Fruit fly (Drosophila melanogaster): ENCODE measurements around the gene mnd.

mnd gene

dm6 chr3L:14984521-14985150, at the start of gene mnd:
mnd (plus strand) TSS chr3L:14985100.
- no peak for TF ChIP-seq EcR (GFP tag; optimal IDR thresholded peaks at IDR 0.05)
- no peak for TF ChIP-seq Dll (optimal IDR thresholded peaks at IDR 0.05)
- TF ChIP-seq CG8478 (optimal IDR thresholded peaks at IDR 0.05) = no peak
- no peak for TF ChIP-seq pan (optimal IDR thresholded peaks at IDR 0.05)
- TF ChIP-seq usp (GFP tag; optimal IDR thresholded peaks at IDR 0.05) = no peak
- no peak for TF ChIP-seq psq (optimal IDR thresholded peaks at IDR 0.05)

dm6 chr3L:14942769-14943168, 42.1 kb upstream of the mnd start:
- no peak for TF ChIP-seq Dll (optimal IDR thresholded peaks at IDR 0.05)
- TF ChIP-seq usp (GFP tag; optimal IDR thresholded peaks at IDR 0.05) = no peak
- TF ChIP-seq CG8478 (optimal IDR thresholded peaks at IDR 0.05) = no peak
- TF ChIP-seq EcR (GFP tag; optimal IDR thresholded peaks at IDR 0.05) = no peak
- no peak for TF ChIP-seq pan (optimal IDR thresholded peaks at IDR 0.05)

- TF ChIP-seq pan (optimal IDR thresholded peaks at IDR 0.05) (no peak), psq (optimal IDR thresholded peaks at IDR 0.05) (no peak), EcR (GFP tag; optimal IDR thresholded peaks at IDR 0.05) (no peak), CG8478 (optimal IDR thresholded peaks at IDR 0.05) (no peak), Dll (optimal IDR thresholded peaks at IDR 0.05) (no peak), usp (GFP tag; optimal IDR thresholded peaks at IDR 0.05) (no peak)
These were observed 40.7 kb upstream of the mnd start, which contains the start of gene CG13465 for dm6 chr3L:14944231-14944630. CG13465 (minus strand) TSS chr3L:14944331.

- TF ChIP-seq Dll (optimal IDR thresholded peaks at IDR 0.05) = no peak
- no peak for TF ChIP-seq usp (GFP tag; optimal IDR thresholded peaks at IDR 0.05)
- no peak for TF ChIP-seq EcR (GFP tag; optimal IDR thresholded peaks at IDR 0.05)
- TF ChIP-seq psq (optimal IDR thresholded peaks at IDR 0.05) = no peak
- TF ChIP-seq CG8478 (optimal IDR thresholded peaks at IDR 0.05) = no peak
- TF ChIP-seq pan (optimal IDR thresholded peaks at IDR 0.05) = no peak
These were observed 38.9 kb upstream of the mnd start, which contains the start of gene BobA for dm6 chr3L:14945961-14946466. BobA (minus strand) TSS chr3L:14946125.

- TF ChIP-seq EcR (GFP tag; optimal IDR thresholded peaks at IDR 0.05) = no peak
- no peak for TF ChIP-seq pan (optimal IDR thresholded peaks at IDR 0.05)
- no peak for TF ChIP-seq CG8478 (optimal IDR thresholded peaks at IDR 0.05)
- no peak for TF ChIP-seq usp (GFP tag; optimal IDR thresholded peaks at IDR 0.05)
- TF ChIP-seq Dll (optimal IDR thresholded peaks at IDR 0.05) = no peak
- no peak for TF ChIP-seq psq (optimal IDR thresholded peaks at IDR 0.05)
These were observed 35.0 kb upstream of the mnd start for dm6 chr3L:14949943-14950342.

dm6 chr3L:14952858-14953669, 31.8 kb upstream of the mnd start:
- TF ChIP-seq usp (GFP tag; optimal IDR thresholded peaks at IDR 0.05) = no peak
- TF ChIP-seq Dll (optimal IDR thresholded peaks at IDR 0.05) = no peak
- TF ChIP-seq psq (optimal IDR thresholded peaks at IDR 0.05) = no peak
- TF ChIP-seq CG8478 (optimal IDR thresholded peaks at IDR 0.05) = no peak
- TF ChIP-seq EcR (GFP tag; optimal IDR thresholded peaks at IDR 0.05) = no peak
- TF ChIP-seq pan (optimal IDR thresholded peaks at IDR 0.05) = no peak

- no peak for TF ChIP-seq EcR (GFP tag; optimal IDR thresholded peaks at IDR 0.05)
- TF ChIP-seq Dll (optimal IDR thresholded peaks at IDR 0.05) = no peak
- TF ChIP-seq usp (GFP tag; optimal IDR thresholded peaks at IDR 0.05) = no peak
- no peak for TF ChIP-seq pan (optimal IDR thresholded peaks at IDR 0.05)
- no peak for TF ChIP-seq psq (optimal IDR thresholded peaks at IDR 0.05)
- no peak for TF ChIP-seq CG8478 (optimal IDR thresholded peaks at IDR 0.05)
These were observed 28.4 kb upstream of the mnd start for dm6 chr3L:14956288-14957032.

- TF ChIP-seq psq (optimal IDR thresholded peaks at IDR 0.05) = no peak
- no peak for TF ChIP-seq usp (GFP tag; optimal IDR thresholded peaks at IDR 0.05)
These were observed 27.9 kb upstream of the mnd start for dm6 chr3L:14957033-14957328.

- TF ChIP-seq psq (optimal IDR thresholded peaks at IDR 0.05) = no peak
- no peak for TF ChIP-seq usp (GFP tag; optimal IDR thresholded peaks at IDR 0.05)
- TF ChIP-seq EcR (GFP tag; optimal IDR thresholded peaks at IDR 0.05) = no peak
- no peak for TF ChIP-seq Dll (optimal IDR thresholded peaks at IDR 0.05)
- TF ChIP-seq pan (optimal IDR thresholded peaks at IDR 0.05) = no peak
- no peak for TF ChIP-seq CG8478 (optimal IDR thresholded peaks at IDR 0.05)
These were observed 26.1 kb upstream of the mnd start for dm6 chr3L:14958613-14959327.

dm6 chr3L:14960549-14960948, 24.4 kb upstream of the mnd start:
- TF ChIP-seq Dll (optimal IDR thresholded peaks at IDR 0.05) = no peak
- TF ChIP-seq usp (GFP tag; optimal IDR thresholded peaks at IDR 0.05) = no peak
- no peak for TF ChIP-seq pan (optimal IDR thresholded peaks at IDR 0.05)
- no peak for TF ChIP-seq EcR (GFP tag; optimal IDR thresholded peaks at IDR 0.05)
- TF ChIP-seq CG8478 (optimal IDR thresholded peaks at IDR 0.05) = no peak
- no peak for TF ChIP-seq psq (optimal IDR thresholded peaks at IDR 0.05)

dm6 chr3L:14961027-14961426, 23.9 kb upstream of the mnd start:
- TF ChIP-seq EcR (GFP tag; optimal IDR thresholded peaks at IDR 0.05) (no peak), Dll (optimal IDR thresholded peaks at IDR 0.05) (no peak), psq (optimal IDR thresholded peaks at IDR 0.05) (no peak), usp (GFP tag; optimal IDR thresholded peaks at IDR 0.05) (no peak), CG8478 (optimal IDR thresholded peaks at IDR 0.05) (no peak), pan (optimal IDR thresholded peaks at IDR 0.05) (no peak)

Data from whole organism.